Fruit fly (Drosophila melanogaster): ENCODE measurements around the gene CG9967.

CG9967 gene

dm6 chr2L:2290638-2291037, 66.5 kb downstream of the CG9967 start, which contains the start of gene robl22E:
TSS of gene robl22E (minus strand) at chr2L:2290738.
- no peak for TF ChIP-seq Taf1 (GFP tag; IDR thresholded peaks at IDR 0.05)
- TF ChIP-seq Hsf (GFP tag; optimal IDR thresholded peaks at IDR 0.05), result no peak
- no peak for TF ChIP-seq Oli (tag; optimal IDR thresholded peaks at IDR 0.05)
- no peak for TF ChIP-seq ash1 (GFP tag; optimal IDR thresholded peaks at IDR 0.05)
- TF ChIP-seq bigmax (GFP tag; optimal IDR thresholded peaks at IDR 0.05), result no peak
- TF ChIP-seq al (GFP tag; IDR thresholded peaks at IDR 0.05), result no peak

DNA sequence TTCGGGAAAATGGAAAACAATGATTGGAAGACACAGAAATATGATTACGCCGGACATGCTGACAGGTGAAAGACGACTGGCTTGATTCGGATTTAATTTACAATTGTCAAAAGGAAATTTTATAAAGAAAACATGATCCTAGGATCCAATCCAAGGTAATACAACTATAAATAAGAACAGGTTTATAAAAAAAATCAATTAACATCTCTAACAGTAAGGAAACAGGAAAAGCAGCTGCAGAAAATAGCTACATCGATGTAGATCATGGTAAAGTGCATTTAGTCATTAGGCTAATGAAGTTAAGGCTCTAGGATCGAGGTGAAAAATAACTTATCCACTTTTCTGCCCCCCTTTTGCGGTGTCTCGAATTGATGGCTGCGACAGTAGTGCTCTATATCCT, 67.8 kb downstream of the CG9967 start, which contains the start of gene CG17237:
CG17237 (minus strand) TSS at position 101 of the 400 bp plus-strand sequence.
- no peak for TF ChIP-seq oc (tag; optimal IDR thresholded peaks at IDR 0.05)
- TF ChIP-seq CG1024 (GFP tag; IDR thresholded peaks at IDR 0.05), result no peak
- TF ChIP-seq ftz-f1 (GFP tag; optimal IDR thresholded peaks at IDR 0.05), result no peak
- TF ChIP-seq NC2β (GFP tag; optimal IDR thresholded peaks at IDR 0.05), result no peak
- TF ChIP-seq br (optimal IDR thresholded peaks at IDR 0.05), result no peak
- no peak for TF ChIP-seq Taf1 (GFP tag; IDR thresholded peaks at IDR 0.05)
- TF ChIP-seq CG10654 (GFP tag; optimal IDR thresholded peaks at IDR 0.05), result no peak
- no peak for TF ChIP-seq CG6683 (GFP tag; optimal IDR thresholded peaks at IDR 0.05)
- TF ChIP-seq CG32772 (GFP tag; IDR thresholded peaks at IDR 0.05), result no peak
- TF ChIP-seq NfI (GFP tag; optimal IDR thresholded peaks at IDR 0.05), result no peak
- TF ChIP-seq Tbp (GFP tag; optimal IDR thresholded peaks at IDR 0.05), result no peak

DNA sequence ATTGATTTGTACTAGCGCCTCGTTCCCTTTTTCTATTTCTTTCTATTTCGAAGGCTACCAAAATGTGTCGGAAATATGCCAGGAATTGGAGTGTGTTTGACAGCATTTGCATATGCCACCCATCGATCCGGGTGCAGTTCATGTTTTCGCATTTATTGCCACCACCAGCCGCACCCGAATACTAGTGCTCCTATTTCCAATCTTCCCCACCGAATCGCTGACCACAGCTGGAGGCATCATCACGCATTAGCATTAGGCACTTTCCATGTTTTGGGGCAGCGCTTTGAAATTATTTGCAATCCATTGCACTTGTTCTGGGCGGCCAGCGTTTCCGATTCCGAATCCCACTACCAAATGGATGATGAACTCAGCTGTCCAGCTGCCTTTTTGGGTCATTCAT, 69.3 kb downstream of the CG9967 start, which contains the start of gene CG42658:
CG42658 (minus strand) TSS at position 101 of the 400 bp plus-strand sequence.
- TF ChIP-seq hbn (GFP tag; IDR thresholded peaks at IDR 0.05; ENCODE audit: partially characterized antibody) (no peak), CG3407 (GFP tag; optimal IDR thresholded peaks at IDR 0.05) (no peak), CG30403 (GFP tag; optimal IDR thresholded peaks at IDR 0.05) (no peak), Doc3 (GFP tag; IDR thresholded peaks at IDR 0.05; ENCODE audit: partially characterized antibody) (no peak), Tbp (GFP tag; optimal IDR thresholded peaks at IDR 0.05) (no peak), Sry-β (GFP tag; optimal IDR thresholded peaks at IDR 0.05) (no peak), BtbVII (GFP tag; optimal IDR thresholded peaks at IDR 0.05) (no peak), tna (GFP tag; IDR thresholded peaks at IDR 0.05; ENCODE audit: partially characterized antibody) (no peak), exex (tag; optimal IDR thresholded peaks at IDR 0.05) (no peak), jigr1 (GFP tag; IDR thresholded peaks at IDR 0.05) (no peak), CG15601 (tag; optimal IDR thresholded peaks at IDR 0.05) (no peak)

dm6 chr2L:2286773-2287172, 70.4 kb downstream of the CG9967 start, which contains the start of gene CG31681:
TSS of gene CG31681 (minus strand) at chr2L:2286873.
- TF ChIP-seq NK7.1 (GFP tag; optimal IDR thresholded peaks at IDR 0.05) (no peak), D19A (tag; optimal IDR thresholded peaks at IDR 0.05) (no peak), CG14667 (GFP tag; IDR thresholded peaks at IDR 0.05) (no peak), Myb (GFP tag; optimal IDR thresholded peaks at IDR 0.05) (no peak), CG1602 (GFP tag; optimal IDR thresholded peaks at IDR 0.05) (no peak), CG15011 (GFP tag; optimal IDR thresholded peaks at IDR 0.05) (no peak), D (optimal IDR thresholded peaks at IDR 0.05) (no peak), D (GFP tag; optimal IDR thresholded peaks at IDR 0.05) (no peak), twi (tag; optimal IDR thresholded peaks at IDR 0.05) (no peak), CG10147 (GFP tag; optimal IDR thresholded peaks at IDR 0.05) (no peak), hkb (optimal IDR thresholded peaks at IDR 0.05) (no peak), hkb (GFP tag; IDR thresholded peaks at IDR 0.05) (no peak), klu (GFP tag; IDR thresholded peaks at IDR 0.05) (no peak), CG17568 (GFP tag; optimal IDR thresholded peaks at IDR 0.05) (no peak), Hr78 (GFP tag; optimal IDR thresholded peaks at IDR 0.05) (no peak), CG2129 (GFP tag; IDR thresholded peaks at IDR 0.05; ENCODE audit: partially characterized antibody) (no peak), CG17612 (GFP tag; IDR thresholded peaks at IDR 0.05) (no peak), CG1832 (GFP tag; optimal IDR thresholded peaks at IDR 0.05) (no peak), CG18599 (GFP tag; optimal IDR thresholded peaks at IDR 0.05) (no peak), CG33213 (GFP tag; optimal IDR thresholded peaks at IDR 0.05) (no peak), B-H2 (GFP tag; optimal IDR thresholded peaks at IDR 0.05) (no peak), C15 (GFP tag; IDR thresholded peaks at IDR 0.05) (no peak)
